Fruit fly (Drosophila melanogaster) whole organism, embryonic: ENCODE results near the gene CG6693.

Source experiments
- CG10321 ChIP-seq: fragments of 200-800 bp; sonication (Bioruptor generic); IDR thresholded peaks from 2 replicates; pipeline ENCODE4 v1.3.6; 2022; ENCODE audit warnings: missing biosample characterization, missing genetic modification characterization
- CG11085 ChIP-seq: fragments of 200-800 bp; sonication (Bioruptor generic); IDR thresholded peaks from 2 replicates; pipeline ENCODE4 v1.3.6; 2022; ENCODE audit warnings: missing biosample characterization, missing genetic modification characterization
- CG11560 ChIP-seq: fragments of 200-800 bp; sonication (Bioruptor generic); IDR thresholded peaks from 3 replicates; pipeline ENCODE4 v1.3.6; 2022; ENCODE audit warnings: missing biosample characterization, missing genetic modification characterization
- CG14860 ChIP-seq: fragments of 200-800 bp; sonication (Bioruptor generic); IDR thresholded peaks from 3 replicates; pipeline ENCODE4 v1.3.6; 2022; ENCODE audit warnings: missing biosample characterization, missing genetic modification characterization; ENCODE audit not compliant: partially characterized antibody
- CG14965 ChIP-seq: fragments of 200-800 bp; sonication (Bioruptor generic); optimal IDR thresholded peaks from 2 replicates; lab custom pipeline; 2016; ENCODE audit warnings: missing biosample characterization, missing genetic modification characterization, borderline replicate concordance
- CG15269 ChIP-seq: fragments of 200-800 bp; sonication (Bioruptor generic); optimal IDR thresholded peaks from 2 replicates; lab custom pipeline; 2018; ENCODE audit warnings: missing biosample characterization, mild to moderate bottlenecking, missing genetic modification characterization, moderate library complexity
- CG18011 ChIP-seq: fragments of 200-800 bp; sonication (Bioruptor generic); optimal IDR thresholded peaks from 2 replicates; lab custom pipeline; 2017; ENCODE audit warnings: missing biosample characterization, missing genetic modification characterization, mild to moderate bottlenecking, moderate library complexity, missing genotype
- CG18262 ChIP-seq: fragments of 200-800 bp; optimal IDR thresholded peaks from 3 replicates; lab custom pipeline; 2019; ENCODE audit warnings: missing biosample characterization, mild to moderate bottlenecking, missing genetic modification characterization, moderate library complexity
- CG34376 ChIP-seq: fragments of 200-800 bp; sonication (Bioruptor generic); optimal IDR thresholded peaks from 2 replicates; lab custom pipeline; 2018; ENCODE audit warnings: missing biosample characterization, mild to moderate bottlenecking, missing genetic modification characterization
- CG4282 ChIP-seq: fragments of 200-800 bp; sonication (Bioruptor generic); optimal IDR thresholded peaks from 2 replicates; lab custom pipeline; 2016; ENCODE audit warnings: missing biosample characterization, missing genetic modification characterization
- CG4404 ChIP-seq: fragments of 200-800 bp; sonication (Bioruptor generic); IDR thresholded peaks from 2 replicates; pipeline ENCODE4 v1.3.6; 2022; ENCODE audit warnings: missing biosample characterization, missing genetic modification characterization
- CG6654 ChIP-seq: fragments of 200-800 bp; sonication (Bioruptor generic); optimal IDR thresholded peaks from 2 replicates; lab custom pipeline; 2017; ENCODE audit warnings: missing biosample characterization, mild to moderate bottlenecking, missing genetic modification characterization
- CG9932 ChIP-seq: fragments of 200-800 bp; sonication (Bioruptor generic); IDR thresholded peaks from 2 replicates; pipeline ENCODE4 v1.3.6; 2022; ENCODE audit warnings: missing biosample characterization, missing genetic modification characterization
- D19B ChIP-seq: fragments of 200-800 bp; sonication (Bioruptor generic); optimal IDR thresholded peaks from 2 replicates; lab custom pipeline; 2017; ENCODE audit warnings: missing biosample characterization, mild to moderate bottlenecking, missing genetic modification characterization
- Dref ChIP-seq: fragments of 200-800 bp; sonication (Bioruptor generic); IDR thresholded peaks from 2 replicates; pipeline ENCODE4 v1.3.6; 2022; ENCODE audit warnings: missing biosample characterization, missing genetic modification characterization
- ERR ChIP-seq: fragments of 200-800 bp; sonication (Bioruptor generic); optimal IDR thresholded peaks from 2 replicates; lab custom pipeline; 2016; ENCODE audit warnings: missing biosample characterization, missing genetic modification characterization
- Fer2 ChIP-seq: fragments of 200-800 bp; sonication (Bioruptor generic); optimal IDR thresholded peaks from 2 replicates; lab custom pipeline; 2018; ENCODE audit warnings: missing biosample characterization, mild to moderate bottlenecking, missing genetic modification characterization, moderate library complexity
- Gsc ChIP-seq: fragments of 200-800 bp; sonication (Bioruptor generic); IDR thresholded peaks from 2 replicates; pipeline ENCODE4 v1.3.6; 2022; ENCODE audit warnings: missing biosample characterization, missing genetic modification characterization
- HmgD ChIP-seq: fragments of 200-800 bp; sonication (Bioruptor generic); optimal IDR thresholded peaks from 3 replicates; lab custom pipeline; 2016; ENCODE audit warnings: missing biosample characterization, missing genetic modification characterization
- Hmr ChIP-seq: fragments of 200-800 bp; sonication (Bioruptor generic); optimal IDR thresholded peaks from 3 replicates; lab custom pipeline; 2017; ENCODE audit warnings: mild to moderate bottlenecking, missing biosample characterization, missing genetic modification reagents, missing genetic modification characterization
- Hsf ChIP-seq: fragments of 200-800 bp; sonication (Bioruptor generic); optimal IDR thresholded peaks from 3 replicates; lab custom pipeline; 2016; ENCODE audit warnings: missing biosample characterization, missing genetic modification characterization
- Opbp ChIP-seq: fragments of 200-800 bp; sonication (Bioruptor generic); IDR thresholded peaks from 3 replicates; pipeline ENCODE4 v1.3.6; 2022; ENCODE audit warnings: missing biosample characterization, missing genetic modification characterization; ENCODE audit not compliant: partially characterized antibody
- Scr ChIP-seq: fragments of 200-800 bp; sonication (Bioruptor generic); IDR thresholded peaks from 2 replicates; pipeline ENCODE4 v1.3.6; 2022; ENCODE audit warnings: missing biosample characterization, missing genetic modification characterization; ENCODE audit not compliant: partially characterized antibody
- Sox100B ChIP-seq: fragments of 200-800 bp; sonication (Bioruptor generic); optimal IDR thresholded peaks from 3 replicates; lab custom pipeline; 2018; ENCODE audit warnings: missing biosample characterization, mild to moderate bottlenecking, missing genetic modification characterization
- Spps ChIP-seq: fragments of 200-800 bp; sonication (Bioruptor generic); optimal IDR thresholded peaks from 2 replicates; lab custom pipeline; 2018; ENCODE audit warnings: missing biosample characterization, mild to moderate bottlenecking, missing genetic modification characterization
- Sry-β ChIP-seq: fragments of 200-800 bp; sonication (Bioruptor generic); optimal IDR thresholded peaks from 2 replicates; lab custom pipeline; 2018; ENCODE audit warnings: missing biosample characterization, mild to moderate bottlenecking, missing genetic modification characterization, moderate library complexity
- Tbp ChIP-seq: fragments of >200 bp; optimal IDR thresholded peaks from 2 replicates; lab custom pipeline; 2018; ENCODE audit warnings: missing biosample characterization, missing genetic modification characterization
- ab ChIP-seq: fragments of 200-800 bp; sonication (Bioruptor generic); optimal IDR thresholded peaks from 2 replicates; lab custom pipeline; 2016; ENCODE audit warnings: missing biosample characterization, missing genetic modification characterization
- ato ChIP-seq: fragments of 200-800 bp; sonication (Bioruptor generic); IDR thresholded peaks from 2 replicates; pipeline ENCODE4 v1.3.6; 2022; ENCODE audit warnings: missing biosample characterization, missing genetic modification characterization; ENCODE audit not compliant: partially characterized antibody
- cas ChIP-seq: fragments of 200-800 bp; sonication (Bioruptor generic); IDR thresholded peaks from 2 replicates; pipeline ENCODE4 v1.3.6; 2022; ENCODE audit warnings: missing biosample characterization, missing genetic modification characterization
- chn ChIP-seq: fragments of 200-800 bp; sonication (Bioruptor generic); optimal IDR thresholded peaks from 2 replicates; lab custom pipeline; 2016; ENCODE audit warnings: missing biosample characterization, missing genetic modification characterization
- cwo ChIP-seq: fragments of 200-800 bp; sonication (Bioruptor generic); optimal IDR thresholded peaks from 3 replicates; lab custom pipeline; 2017; ENCODE audit warnings: missing biosample characterization, missing genetic modification characterization, mild to moderate bottlenecking, moderate library complexity, missing genetic modification reagents
- dan ChIP-seq: fragments of 200-800 bp; sonication (Bioruptor generic); IDR thresholded peaks from 2 replicates; pipeline ENCODE4 v1.3.6; 2022; ENCODE audit warnings: missing biosample characterization, missing genetic modification characterization
- danr ChIP-seq: fragments of 200-800 bp; sonication (Bioruptor generic); IDR thresholded peaks from 2 replicates; pipeline ENCODE4 v1.3.6; 2022; ENCODE audit warnings: missing biosample characterization, missing genetic modification characterization
- dpn ChIP-seq, 2 experiments: fragments of 200-800 bp; sonication (Bioruptor generic); optimal IDR thresholded peaks; 3 replicates each; lab custom pipeline; 2016; ENCODE audit warnings: missing biosample characterization in 2 of 2, missing genetic modification characterization in 2 of 2
- ham ChIP-seq: fragments of 200-800 bp; sonication (Bioruptor generic); IDR thresholded peaks from 2 replicates; pipeline ENCODE4 v1.3.6; 2022; ENCODE audit warnings: missing biosample characterization, missing genetic modification characterization
- jing ChIP-seq: fragments of 200-800 bp; sonication (Bioruptor generic); optimal IDR thresholded peaks from 2 replicates; lab custom pipeline; 2018; ENCODE audit warnings: missing biosample characterization, mild to moderate bottlenecking, missing genetic modification characterization
- mam ChIP-seq: fragments of 200-800 bp; sonication (Bioruptor generic); optimal IDR thresholded peaks from 3 replicates; lab custom pipeline; 2016; ENCODE audit warnings: missing biosample characterization, missing genetic modification characterization
- onecut ChIP-seq: fragments of 200-800 bp; sonication (Bioruptor generic); IDR thresholded peaks from 2 replicates; pipeline ENCODE4 v1.3.6; 2022; ENCODE audit warnings: missing biosample characterization, missing genetic modification characterization
- pan ChIP-seq, 4 experiments: fragments of >200 bp in 3 of 4; fragments of 200-800 bp in 1 of 4; sonication (Bioruptor generic) in 1 of 4; optimal IDR thresholded peaks in 3 of 4; IDR thresholded peaks in 1 of 4; 2 replicates each; pipeline versions ENCODE4 v1.3.6 to Lab custom; 2017 to 2022; ENCODE audit warnings: missing biosample characterization in 2 of 4, missing genetic modification characterization in 2 of 4, mixed read lengths in 1 of 4
- pfk ChIP-seq: fragments of 200-800 bp; sonication (Bioruptor generic); optimal IDR thresholded peaks from 2 replicates; lab custom pipeline; 2018; ENCODE audit warnings: missing biosample characterization, mild to moderate bottlenecking, missing genetic modification characterization, moderate library complexity
- scrt ChIP-seq: fragments of 200-800 bp; sonication (Bioruptor generic); optimal IDR thresholded peaks from 2 replicates; lab custom pipeline; 2018; ENCODE audit warnings: missing biosample characterization, mild to moderate bottlenecking, missing genetic modification characterization, moderate library complexity
- sqz ChIP-seq: fragments of 200-800 bp; sonication (Bioruptor generic); optimal IDR thresholded peaks from 3 replicates; lab custom pipeline; 2018; ENCODE audit warnings: missing biosample characterization, mild to moderate bottlenecking, missing genetic modification characterization
- unc-4 ChIP-seq: fragments of 200-800 bp; sonication (Bioruptor generic); IDR thresholded peaks from 2 replicates; pipeline ENCODE4 v1.3.6; 2022; ENCODE audit warnings: missing biosample characterization, missing genetic modification characterization; ENCODE audit not compliant: partially characterized antibody
- vvl ChIP-seq: fragments of 200-800 bp; sonication (Bioruptor generic); IDR thresholded peaks from 2 replicates; pipeline ENCODE4 v1.3.6; 2022; ENCODE audit warnings: missing biosample characterization, missing genetic modification characterization
- zfh1 ChIP-seq: fragments of 200-800 bp; sonication (Bioruptor generic); IDR thresholded peaks from 3 replicates; pipeline ENCODE4 v1.3.6; 2022; ENCODE audit warnings: missing biosample characterization, missing genetic modification characterization

The CG6693 gene

dm6 chr3R:11226496-11226895, 5.1 kb upstream of the CG6693 start, which contains the start of gene CG17726 (continued):
- TF ChIP-seq cwo (GFP tag; lab: Kevin White, UChicago) (peak; percentile 89), zfh1 (GFP tag; lab: Robert Waterston, UW) (peak; percentile 98), mam (GFP tag; lab: Kevin White, UChicago) (peak; percentile 90), pfk (GFP tag; lab: Kevin White, UChicago) (no peak), Spps (tag; lab: Kevin White, UChicago) (peak; percentile 96), ab (GFP tag; lab: Kevin White, UChicago) (peak; percentile 27), Scr (GFP tag; lab: Robert Waterston, UW) (no peak), Tbp (GFP tag; lab: Kevin White, UChicago) (no peak), CG4404 (GFP tag; lab: Robert Waterston, UW) (peak; percentile 95), dpn (GFP tag; optimal IDR thresholded peaks at IDR 0.05; lab: Kevin White, UChicago) (peak; percentile 91 to 97), ERR (GFP tag; lab: Kevin White, UChicago) (peak; percentile 63), ham (GFP tag; lab: Robert Waterston, UW) (peak; percentile 88; the same call in 1 of the 2 replicates), Opbp (GFP tag; lab: Robert Waterston, UW) (no peak), Sox100B (GFP tag; lab: Kevin White, UChicago) (no peak), CG14965 (GFP tag; lab: Kevin White, UChicago) (no peak), Gsc (GFP tag; lab: Robert Waterston, UW) (peak; percentile 86), chn (GFP tag; lab: Kevin White, UChicago) (peak; percentile 94), scrt (GFP tag; lab: Kevin White, UChicago) (no peak), dan (peak; percentile 73; the same call in 1 of the 2 replicates), CG34376 (peak; percentile 92), Fer2 (peak; percentile 94), Sry-β (GFP tag; lab: Kevin White, UChicago) (peak; percentile 39), pan (optimal IDR thresholded peaks at IDR 0.05; lab: Kevin White, UChicago) (peak in 1 of 2 experiments; percentile 73), pan (GFP tag; optimal IDR thresholded peaks at IDR 0.05 in 1 of 2, IDR thresholded peaks at IDR 0.05 in 1 of 2) (peak in 1 of 2 experiments; percentile 98), HmgD (GFP tag; lab: Kevin White, UChicago) (peak; percentile 62), CG11560 (tag; lab: Robert Waterston, UW) (peak; percentile 88), CG6654 (GFP tag; lab: Kevin White, UChicago) (peak; percentile 69), jing (GFP tag; lab: Kevin White, UChicago) (peak; percentile 92), danr (peak; percentile 93), CG18262 (peak; percentile 98), onecut (GFP tag; lab: Robert Waterston, UW) (peak; percentile 95), Hmr (no peak), CG14860 (GFP tag; lab: Robert Waterston, UW) (no peak), cas (GFP tag; lab: Robert Waterston, UW) (peak; percentile 96), CG10321 (GFP tag; lab: Robert Waterston, UW) (peak; percentile 86), ato (no peak), CG9932 (GFP tag; lab: Robert Waterston, UW) (peak; percentile 96), CG18011 (GFP tag; lab: Kevin White, UChicago) (peak; percentile 83), unc-4 (GFP tag; lab: Robert Waterston, UW) (no peak), sqz (GFP tag; lab: Kevin White, UChicago) (peak; percentile 93), CG11085 (GFP tag; lab: Robert Waterston, UW) (peak; percentile 89), Dref (GFP tag; lab: Robert Waterston, UW) (peak; percentile 20; the same call in 1 of the 2 replicates), D19B (GFP tag; lab: Kevin White, UChicago) (peak; percentile 99), CG15269 (tag; lab: Kevin White, UChicago) (peak; percentile 98), CG4282 (GFP tag; lab: Kevin White, UChicago) (peak; percentile 13), vvl (GFP tag; lab: Robert Waterston, UW) (peak; percentile 99), Hsf (peak; percentile 97)
